Worm (Caenorhabditis elegans) whole organism, L3 larva: ENCODE data around the gene F25D1.3.

ENCODE experiments used
- R02D3.7 ChIP-seq: fragments of 150-350 bp; optimal IDR thresholded peaks from 2 replicates; lab custom pipeline; 2014; ENCODE audit warnings: missing biosample characterization, missing genetic modification characterization
- ZK546.5 ChIP-seq: sonication (generic microtip); optimal IDR thresholded peaks from 2 replicates; lab custom pipeline; 2017; ENCODE audit warnings: missing biosample characterization, missing genetic modification characterization
- aly-2 ChIP-seq: fragments of 150-350 bp; optimal IDR thresholded peaks from 2 replicates; lab custom pipeline; 2014; ENCODE audit warnings: missing biosample characterization, missing genetic modification characterization
- ama-1 ChIP-seq: fragments of 150-350 bp; optimal IDR thresholded peaks from 2 replicates; lab custom pipeline; 2018
- ceh-16 ChIP-seq: sonication (generic microtip); optimal IDR thresholded peaks from 2 replicates; lab custom pipeline; 2017; ENCODE audit warnings: missing biosample characterization, missing genetic modification characterization
- ceh-28 ChIP-seq: fragments of 150-350 bp; optimal IDR thresholded peaks from 2 replicates; lab custom pipeline; 2014; ENCODE audit warnings: missing biosample characterization, missing genetic modification reagents, missing genetic modification characterization
- ceh-82 ChIP-seq: fragments of 150-350 bp; optimal IDR thresholded peaks from 2 replicates; lab custom pipeline; 2014; ENCODE audit warnings: missing biosample characterization, missing genetic modification characterization
- ceh-9 ChIP-seq: sonication (generic microtip); optimal IDR thresholded peaks from 2 replicates; lab custom pipeline; 2018; ENCODE audit warnings: missing biosample characterization, missing genetic modification characterization
- daf-12 ChIP-seq: fragments of 150-350 bp; optimal IDR thresholded peaks from 2 replicates; lab custom pipeline; 2014; ENCODE audit warnings: missing biosample characterization, missing genetic modification reagents, missing genetic modification characterization
- egl-5 ChIP-seq: fragments of 150-350 bp; optimal IDR thresholded peaks from 2 replicates; lab custom pipeline; 2017; ENCODE audit warnings: missing biosample characterization, missing genetic modification reagents, missing genetic modification characterization, inconsistent platforms
- elt-1 ChIP-seq: fragments of 150-350 bp; optimal IDR thresholded peaks from 2 replicates; lab custom pipeline; 2014; ENCODE audit warnings: missing biosample characterization, missing genetic modification characterization
- elt-2 ChIP-seq: sonication (generic microtip); optimal IDR thresholded peaks from 2 replicates; lab custom pipeline; 2016; ENCODE audit warnings: missing genetic modification reagents, mild to moderate bottlenecking, missing genetic modification characterization, missing compliant biosample characterization
- elt-3 ChIP-seq, 3 experiments: fragments of 150-350 bp in 1 of 3; sonication (generic microtip) in 2 of 3; optimal IDR thresholded peaks; 2 replicates in 2 of 3; 4 replicates in 1 of 3; lab custom pipeline; 2014 to 2017; ENCODE audit warnings: missing biosample characterization in 3 of 3, missing genetic modification characterization in 3 of 3
- fkh-10 ChIP-seq: sonication (generic microtip); optimal IDR thresholded peaks from 2 replicates; lab custom pipeline; 2017; ENCODE audit warnings: missing biosample characterization, missing genetic modification reagents, missing genetic modification characterization
- fos-1 ChIP-seq: fragments of 150-350 bp; optimal IDR thresholded peaks from 2 replicates; lab custom pipeline; 2014; ENCODE audit warnings: missing biosample characterization, missing genetic modification characterization
- hmg-11 ChIP-seq: sonication (generic microtip); optimal IDR thresholded peaks from 2 replicates; lab custom pipeline; 2016; ENCODE audit warnings: missing genetic modification characterization, missing compliant biosample characterization
- jun-1 ChIP-seq: fragments of 150-350 bp; optimal IDR thresholded peaks from 2 replicates; lab custom pipeline; 2014; ENCODE audit warnings: missing biosample characterization, missing genetic modification reagents, missing genetic modification characterization
- lin-39 ChIP-seq: fragments of 150-350 bp; optimal IDR thresholded peaks from 2 replicates; lab custom pipeline; 2018; ENCODE audit warnings: missing biosample characterization, missing genetic modification reagents, missing genetic modification characterization
- lsy-12 ChIP-seq: sonication (generic microtip); optimal IDR thresholded peaks from 2 replicates; lab custom pipeline; 2016; ENCODE audit warnings: mild to moderate bottlenecking, missing genetic modification characterization, missing compliant biosample characterization
- mdl-1 ChIP-seq: fragments of 150-350 bp; optimal IDR thresholded peaks from 2 replicates; lab custom pipeline; 2014; ENCODE audit warnings: missing biosample characterization, missing genetic modification characterization
- mml-1 ChIP-seq: fragments of 150-350 bp; sonication (generic microtip); optimal IDR thresholded peaks from 3 replicates; lab custom pipeline; 2014; ENCODE audit warnings: missing biosample characterization, missing genetic modification characterization
- nfya-1 ChIP-seq: sonication (generic microtip); optimal IDR thresholded peaks from 2 replicates; lab custom pipeline; 2017; ENCODE audit warnings: missing genetic modification characterization, mild to moderate bottlenecking, missing compliant biosample characterization, antibody characterized with exemption, moderate library complexity; ENCODE audit not compliant: insufficient read depth
- nhr-11 ChIP-seq: fragments of 150-350 bp; optimal IDR thresholded peaks from 2 replicates; lab custom pipeline; 2014; ENCODE audit warnings: missing biosample characterization, missing genetic modification characterization
- nhr-12 ChIP-seq: fragments of 150-350 bp; optimal IDR thresholded peaks from 2 replicates; lab custom pipeline; 2014; ENCODE audit warnings: missing biosample characterization, missing genetic modification characterization
- nhr-23 ChIP-seq: fragments of 150-350 bp; optimal IDR thresholded peaks from 2 replicates; lab custom pipeline; 2014; ENCODE audit warnings: missing biosample characterization, missing genetic modification reagents, missing genetic modification characterization
- nhr-237 ChIP-seq: fragments of 150-350 bp; optimal IDR thresholded peaks from 2 replicates; lab custom pipeline; 2014; ENCODE audit warnings: missing biosample characterization, missing genetic modification characterization
- nhr-25 ChIP-seq: sonication (generic microtip); optimal IDR thresholded peaks from 2 replicates; lab custom pipeline; 2017; ENCODE audit warnings: missing biosample characterization, missing genetic modification characterization
- nhr-28 ChIP-seq: fragments of 150-350 bp; optimal IDR thresholded peaks from 2 replicates; lab custom pipeline; 2014; ENCODE audit warnings: missing biosample characterization, missing genetic modification characterization
- nhr-43 ChIP-seq: sonication (generic microtip); optimal IDR thresholded peaks from 2 replicates; lab custom pipeline; 2016; ENCODE audit warnings: mild to moderate bottlenecking, missing genetic modification characterization, missing compliant biosample characterization; ENCODE audit not compliant: poor library complexity, severe bottlenecking
- nhr-67 ChIP-seq: fragments of 150-350 bp; optimal IDR thresholded peaks from 2 replicates; lab custom pipeline; 2014; ENCODE audit warnings: missing biosample characterization, missing genetic modification characterization
- nhr-76 ChIP-seq: fragments of 150-350 bp; sonication (generic microtip); optimal IDR thresholded peaks from 5 replicates; lab custom pipeline; 2014; ENCODE audit warnings: missing biosample characterization, missing genetic modification characterization
- nhr-77 ChIP-seq: fragments of 150-350 bp; optimal IDR thresholded peaks from 2 replicates; lab custom pipeline; 2014; ENCODE audit warnings: missing biosample characterization, missing genetic modification characterization
- pha-4 ChIP-seq: fragments of 150-350 bp; optimal IDR thresholded peaks from 2 replicates; lab custom pipeline; 2014; ENCODE audit warnings: missing biosample characterization, missing genetic modification reagents, missing genetic modification characterization
- pqm-1 ChIP-seq: fragments of 150-350 bp; optimal IDR thresholded peaks from 2 replicates; lab custom pipeline; 2017; ENCODE audit warnings: missing biosample characterization, missing genetic modification characterization, inconsistent platforms
- sea-2 ChIP-seq: fragments of 150-350 bp; sonication (generic microtip); optimal IDR thresholded peaks from 4 replicates; lab custom pipeline; 2014; ENCODE audit warnings: missing biosample characterization, missing genetic modification reagents, missing genetic modification characterization
- skn-1 ChIP-seq: fragments of 150-350 bp; optimal IDR thresholded peaks from 2 replicates; lab custom pipeline; 2014; ENCODE audit warnings: missing biosample characterization, missing genetic modification characterization
- snpc-4 ChIP-seq: fragments of 150-350 bp; optimal IDR thresholded peaks from 2 replicates; lab custom pipeline; 2014; ENCODE audit warnings: missing biosample characterization, missing genetic modification characterization
- tbx-2 ChIP-seq: sonication (generic microtip); optimal IDR thresholded peaks from 2 replicates; lab custom pipeline; 2016; ENCODE audit warnings: mild to moderate bottlenecking, missing genetic modification characterization, missing compliant biosample characterization
- unc-39 ChIP-seq: sonication (generic microtip); optimal IDR thresholded peaks from 4 replicates; lab custom pipeline; 2017; ENCODE audit warnings: missing biosample characterization, missing genetic modification characterization
- unc-62 ChIP-seq: fragments of 150-350 bp; sonication (generic microtip); optimal IDR thresholded peaks from 4 replicates; lab custom pipeline; 2014; ENCODE audit warnings: missing biosample characterization, missing genetic modification reagents, missing genetic modification characterization
- zag-1 ChIP-seq: fragments of 150-350 bp; optimal IDR thresholded peaks from 2 replicates; lab custom pipeline; 2014; ENCODE audit warnings: missing biosample characterization, missing genetic modification characterization
- ztf-11 ChIP-seq: fragments of 150-350 bp; optimal IDR thresholded peaks from 2 replicates; lab custom pipeline; 2014; ENCODE audit warnings: missing biosample characterization, missing genetic modification characterization
- ztf-4 ChIP-seq: fragments of 150-350 bp; optimal IDR thresholded peaks from 2 replicates; lab custom pipeline; 2014; ENCODE audit warnings: missing biosample characterization, missing genetic modification characterization

The F25D1.3 gene

DNA sequence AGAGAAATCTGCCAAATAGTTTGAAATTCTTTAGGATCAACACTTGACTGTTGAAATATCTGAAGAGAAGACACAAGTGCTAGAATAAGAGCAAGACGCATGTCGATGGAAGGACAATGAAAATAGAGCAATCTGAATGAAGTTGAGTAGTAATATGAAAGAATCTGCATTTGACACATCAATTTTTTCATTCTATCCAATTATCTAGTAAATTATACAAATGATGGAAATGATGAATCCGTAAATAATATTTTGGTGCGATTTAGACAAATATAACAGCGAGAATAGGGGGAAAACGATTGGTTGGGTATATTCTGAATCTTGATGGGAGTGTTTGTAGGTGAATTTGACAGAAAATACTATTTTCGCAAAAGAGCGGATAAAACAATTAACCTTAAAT lies 4.2 kb downstream of the F25D1.3 start, which contains the start of gene txt-10:
Gene txt-10 (minus strand): TSS at position 101 of the 400 bp plus-strand sequence.
- TF ChIP-seq tbx-2 (tag; lab: Kevin White, UChicago) = no peak
- no peak for TF ChIP-seq nhr-25 (tag; lab: Kevin White, UChicago)
- no peak for TF ChIP-seq elt-1 (tag; lab: Kevin White, UChicago)
- TF ChIP-seq elt-3 (tag; optimal IDR thresholded peaks at IDR 0.05; lab: Kevin White, UChicago) = no peak
- no peak for TF ChIP-seq nhr-76 (tag; lab: Kevin White, UChicago)
- TF ChIP-seq snpc-4 = no peak
- no peak for TF ChIP-seq aly-2
- no peak for TF ChIP-seq ztf-4 (tag; lab: Kevin White, UChicago)
- no peak for TF ChIP-seq nhr-43

- TF ChIP-seq ceh-9 (tag; lab: Kevin White, UChicago) (no peak), elt-3 (tag; optimal IDR thresholded peaks at IDR 0.05; lab: Kevin White, UChicago) (no peak), unc-62 (no peak), ama-1 (lab: Kevin White, UChicago) (peak; percentile 3), ceh-82 (no peak), elt-2 (tag; lab: Kevin White, UChicago) (peak; percentile 35), pqm-1 (tag; lab: Kevin White, UChicago) (peak; percentile 66), pha-4 (tag; lab: Kevin White, UChicago) (peak; percentile 49), mml-1 (tag; lab: Kevin White, UChicago) (no peak), mdl-1 (tag; lab: Kevin White, UChicago) (no peak), jun-1 (no peak), ztf-4 (tag; lab: Kevin White, UChicago) (no peak), nhr-67 (no peak), egl-5 (tag; lab: Kevin White, UChicago) (no peak), ceh-28 (tag; lab: Kevin White, UChicago) (no peak), nfya-1 (tag; lab: Kevin White, UChicago) (peak; percentile 9), nhr-43 (no peak), nhr-12 (no peak), snpc-4 (no peak)
Observed at ce11 chrV:10535325-10535724, 6.8 kb downstream of the F25D1.3 start.

- TF ChIP-seq pqm-1 (tag; lab: Kevin White, UChicago) (peak; percentile 35), nhr-23 (peak; percentile 20), mml-1 (tag; lab: Kevin White, UChicago) (peak; percentile 46), zag-1 (tag; lab: Kevin White, UChicago) (no peak), elt-2 (tag; lab: Kevin White, UChicago) (peak; percentile 37), pha-4 (tag; lab: Kevin White, UChicago) (peak; percentile 23)
Observed at ce11 chrV:10536095-10536691, 7.7 kb downstream of the F25D1.3 start, which contains the start of gene ppm-1.A. Gene ppm-1.A (minus strand): TSS chrV:10536388.

ce11 chrV:10536808-10537207 lies 8.3 kb downstream of the F25D1.3 start:
- no peak for TF ChIP-seq unc-39
- TF ChIP-seq nhr-12 = no peak
- TF ChIP-seq nhr-11 = no peak
- TF ChIP-seq lin-39 (tag; lab: Kevin White, UChicago) = peak; percentile 86
- no peak for TF ChIP-seq ceh-9 (tag; lab: Kevin White, UChicago)
- TF ChIP-seq nhr-28 (tag; lab: Kevin White, UChicago) = no peak
- TF ChIP-seq elt-1 (tag; lab: Kevin White, UChicago) = peak; percentile 47
- TF ChIP-seq nhr-76 (tag; lab: Kevin White, UChicago) = no peak
- no peak for TF ChIP-seq daf-12
- TF ChIP-seq nhr-67 = no peak
- peak; percentile 91 for TF ChIP-seq hmg-11
- TF ChIP-seq R02D3.7 (tag; lab: Kevin White, UChicago) = peak; percentile 75
- peak; percentile 86 for TF ChIP-seq tbx-2 (tag; lab: Kevin White, UChicago)
- TF ChIP-seq ztf-4 (tag; lab: Kevin White, UChicago) = peak; percentile 53
- TF ChIP-seq unc-62 = peak; percentile 61
- TF ChIP-seq ceh-28 (tag; lab: Kevin White, UChicago) = peak; percentile 85
- no peak for TF ChIP-seq ztf-11 (tag; lab: Kevin White, UChicago)
- peak; percentile 78 for TF ChIP-seq egl-5 (tag; lab: Kevin White, UChicago)
- TF ChIP-seq ama-1 (lab: Kevin White, UChicago) = peak; percentile 67
- TF ChIP-seq nhr-43 = peak; percentile 89
- peak; percentile 73 for TF ChIP-seq ceh-82
- no peak for TF ChIP-seq aly-2
- TF ChIP-seq mml-1 (tag; lab: Kevin White, UChicago) = no peak
- TF ChIP-seq ZK546.5 (tag; lab: Kevin White, UChicago) = peak; percentile 36
- TF ChIP-seq lsy-12 (tag; lab: Kevin White, UChicago) = peak; percentile 71
- TF ChIP-seq sea-2 (GFP tag; lab: Kevin White, UChicago) = no peak
- TF ChIP-seq ceh-16 (tag; lab: Kevin White, UChicago) = no peak
- TF ChIP-seq jun-1 = peak; percentile 87
- peak; percentile 62 for TF ChIP-seq skn-1 (tag; lab: Kevin White, UChicago)
- peak; percentile 37 for TF ChIP-seq fkh-10 (GFP tag; lab: Kevin White, UChicago)
- TF ChIP-seq elt-2 (tag; lab: Kevin White, UChicago) = peak; percentile 58
- TF ChIP-seq snpc-4 = peak; percentile 93
- peak; percentile 48 for TF ChIP-seq nhr-77 (tag; lab: Kevin White, UChicago)
- TF ChIP-seq zag-1 (tag; lab: Kevin White, UChicago) = peak; percentile 32
- TF ChIP-seq fos-1 (tag; lab: Kevin White, UChicago) = no peak
- TF ChIP-seq elt-3 (tag; optimal IDR thresholded peaks at IDR 0.05; lab: Kevin White, UChicago) = peak in 1 of 3 experiments; percentile 29
- TF ChIP-seq nhr-237 (tag; lab: Kevin White, UChicago) = no peak
- TF ChIP-seq nfya-1 (tag; lab: Kevin White, UChicago) = peak; percentile 95
